Worm (Caenorhabditis elegans): ENCODE measurements around the gene F10D7.10.
A peak's percentile ranks its signal among the peaks of the same experiment; 100 is the strongest.

Gene F10D7.10

ce11 chrX:17398293-17398692 is 18.7 kb upstream of the F10D7.10 start, which contains the start of gene F11C7.7:
TSS of gene F11C7.7 (plus strand) at chrX:17398593.
- TF ChIP-seq Y55F3AM.14 (GFP tag; optimal IDR thresholded peaks at IDR 0.05) (no peak), ztf-11 (tag; optimal IDR thresholded peaks at IDR 0.05) (no peak), ztf-4 (tag; optimal IDR thresholded peaks at IDR 0.05) (no peak), zag-1 (tag; optimal IDR thresholded peaks at IDR 0.05) (no peak), skn-1 (tag; optimal IDR thresholded peaks at IDR 0.05) (no peak), nhr-21 (tag; optimal IDR thresholded peaks at IDR 0.05) (no peak), nhr-11 (tag; optimal IDR thresholded peaks at IDR 0.05) (no peak), ceh-16 (tag; optimal IDR thresholded peaks at IDR 0.05) (no peak), mbf-1 (tag; optimal IDR thresholded peaks at IDR 0.05) (no peak), unc-62 (GFP tag; optimal IDR thresholded peaks at IDR 0.05) (no peak), nhr-77 (tag; optimal IDR thresholded peaks at IDR 0.05) (no peak), peb-1 (tag; optimal IDR thresholded peaks at IDR 0.05) (no peak), fos-1 (tag; optimal IDR thresholded peaks at IDR 0.05) (no peak), ztf-1 (GFP tag; conservative IDR thresholded peaks at IDR 0.05) (no peak), unc-55 (GFP tag; optimal IDR thresholded peaks at IDR 0.05) (no peak), aly-2 (tag; optimal IDR thresholded peaks at IDR 0.05) (no peak), gmeb-1 (tag; optimal IDR thresholded peaks at IDR 0.05) (no peak), R02D3.7 (tag; optimal IDR thresholded peaks at IDR 0.05) (no peak)

- TF ChIP-seq fos-1 (tag; optimal IDR thresholded peaks at IDR 0.05): no peak
- TF ChIP-seq nhr-10 (tag; optimal IDR thresholded peaks at IDR 0.05): no peak
- no peak for TF ChIP-seq C34F6.9 (tag; optimal IDR thresholded peaks at IDR 0.05)
- no peak for TF ChIP-seq nhr-25 (tag; optimal IDR thresholded peaks at IDR 0.05)
- TF ChIP-seq ztf-1 (GFP tag; conservative IDR thresholded peaks at IDR 0.05): no peak
- TF ChIP-seq lin-39 (tag; optimal IDR thresholded peaks at IDR 0.05): no peak
These were observed 16.9 kb upstream of the F10D7.10 start, which contains the start of the genes vap-1 and F11C7.2 for ce11 chrX:17396456-17396855. TSS of gene vap-1 (minus strand) at chrX:17396556. TSS of gene F11C7.2 (plus strand) at chrX:17396814.

- peak; percentile 25 for TF ChIP-seq nhr-6 (tag; optimal IDR thresholded peaks at IDR 0.05)
- TF ChIP-seq nhr-11 (tag; optimal IDR thresholded peaks at IDR 0.05): no peak
- peak; percentile 1 for TF ChIP-seq ceh-16 (tag; optimal IDR thresholded peaks at IDR 0.05)
- peak; percentile 65 for TF ChIP-seq lin-11 (tag; optimal IDR thresholded peaks at IDR 0.05)
- TF ChIP-seq mab-5 (tag; optimal IDR thresholded peaks at IDR 0.05): peak; percentile 49
- no peak for TF ChIP-seq aly-2 (tag; optimal IDR thresholded peaks at IDR 0.05)
- no peak for TF ChIP-seq unc-39 (tag; optimal IDR thresholded peaks at IDR 0.05)
- TF ChIP-seq snpc-4 (tag; optimal IDR thresholded peaks at IDR 0.05): peak; percentile 39
- no peak for TF ChIP-seq alr-1 (tag; optimal IDR thresholded peaks at IDR 0.05)
- TF ChIP-seq elt-1 (tag; optimal IDR thresholded peaks at IDR 0.05): no peak
- no peak for TF ChIP-seq R02D3.7 (tag; optimal IDR thresholded peaks at IDR 0.05)
- peak; percentile 32 for TF ChIP-seq nhr-21 (tag; optimal IDR thresholded peaks at IDR 0.05)
- no peak for TF ChIP-seq ztf-1 (GFP tag; conservative IDR thresholded peaks at IDR 0.05)
- no peak for TF ChIP-seq nhr-23 (tag; optimal IDR thresholded peaks at IDR 0.05)
- peak; percentile 68 for TF ChIP-seq nhr-25 (tag; optimal IDR thresholded peaks at IDR 0.05)
- no peak for TF ChIP-seq peb-1 (tag; optimal IDR thresholded peaks at IDR 0.05)
- TF ChIP-seq ztf-11 (tag; optimal IDR thresholded peaks at IDR 0.05): no peak
- no peak for TF ChIP-seq ZK546.5 (tag; optimal IDR thresholded peaks at IDR 0.05)
- peak; percentile 35 to 75 for TF ChIP-seq lsy-2 (tag; optimal IDR thresholded peaks at IDR 0.05)
- TF ChIP-seq sem-4 (tag; optimal IDR thresholded peaks at IDR 0.05): peak; percentile 71
- no peak for TF ChIP-seq egl-27 (tag; optimal IDR thresholded peaks at IDR 0.05)
- TF ChIP-seq unc-62 (GFP tag; optimal IDR thresholded peaks at IDR 0.05): no peak
- no peak for TF ChIP-seq skn-1 (tag; optimal IDR thresholded peaks at IDR 0.05)
- TF ChIP-seq elt-3 (tag; optimal IDR thresholded peaks at IDR 0.05): no peak
- no peak for TF ChIP-seq mbf-1 (tag; optimal IDR thresholded peaks at IDR 0.05)
- peak; percentile 39 for TF ChIP-seq gmeb-1 (tag; optimal IDR thresholded peaks at IDR 0.05)
- TF ChIP-seq sma-9 (GFP tag; optimal IDR thresholded peaks at IDR 0.05): peak; percentile 85
- no peak for TF ChIP-seq sma-9 (tag; optimal IDR thresholded peaks at IDR 0.05)
- TF ChIP-seq crh-2 (tag; optimal IDR thresholded peaks at IDR 0.05): peak; percentile 78
- TF ChIP-seq lin-13 (GFP tag; optimal IDR thresholded peaks at IDR 0.05): peak; percentile 68
- TF ChIP-seq zag-1 (tag; optimal IDR thresholded peaks at IDR 0.05): peak; percentile 42
- TF ChIP-seq ama-1 (optimal IDR thresholded peaks at IDR 0.05): no peak
- no peak for TF ChIP-seq nhr-77 (tag; optimal IDR thresholded peaks at IDR 0.05)
- TF ChIP-seq ztf-4 (tag; optimal IDR thresholded peaks at IDR 0.05): peak; percentile 48
- no peak for TF ChIP-seq ceh-82 (tag; optimal IDR thresholded peaks at IDR 0.05)
- no peak for TF ChIP-seq lin-39 (tag; optimal IDR thresholded peaks at IDR 0.05)
- peak; percentile 83 for TF ChIP-seq nhr-129 (tag; optimal IDR thresholded peaks at IDR 0.05)
- TF ChIP-seq nhr-12 (tag; optimal IDR thresholded peaks at IDR 0.05): no peak
- peak; percentile 74 for TF ChIP-seq F13H6.1 (tag; optimal IDR thresholded peaks at IDR 0.05)
- TF ChIP-seq Y55F3AM.14 (GFP tag; optimal IDR thresholded peaks at IDR 0.05): no peak
- TF ChIP-seq C34F6.9 (tag; optimal IDR thresholded peaks at IDR 0.05): peak; percentile 85
- no peak for TF ChIP-seq dmd-4 (tag; optimal IDR thresholded peaks at IDR 0.05)
- TF ChIP-seq mdl-1 (tag; optimal IDR thresholded peaks at IDR 0.05): peak in 1 of 2 experiments; percentile 24
- TF ChIP-seq blmp-1 (tag; optimal IDR thresholded peaks at IDR 0.05; ENCODE audit: insufficient read depth): peak; percentile 26
- TF ChIP-seq nhr-237 (tag; optimal IDR thresholded peaks at IDR 0.05): no peak
- TF ChIP-seq fos-1 (tag; optimal IDR thresholded peaks at IDR 0.05): peak; percentile 70
These were observed 12.6 kb upstream of the F10D7.10 start for ce11 chrX:17392182-17392581.
